Worm (Caenorhabditis elegans): ENCODE data around the gene rgef-1.

The rgef-1 gene

DNA sequence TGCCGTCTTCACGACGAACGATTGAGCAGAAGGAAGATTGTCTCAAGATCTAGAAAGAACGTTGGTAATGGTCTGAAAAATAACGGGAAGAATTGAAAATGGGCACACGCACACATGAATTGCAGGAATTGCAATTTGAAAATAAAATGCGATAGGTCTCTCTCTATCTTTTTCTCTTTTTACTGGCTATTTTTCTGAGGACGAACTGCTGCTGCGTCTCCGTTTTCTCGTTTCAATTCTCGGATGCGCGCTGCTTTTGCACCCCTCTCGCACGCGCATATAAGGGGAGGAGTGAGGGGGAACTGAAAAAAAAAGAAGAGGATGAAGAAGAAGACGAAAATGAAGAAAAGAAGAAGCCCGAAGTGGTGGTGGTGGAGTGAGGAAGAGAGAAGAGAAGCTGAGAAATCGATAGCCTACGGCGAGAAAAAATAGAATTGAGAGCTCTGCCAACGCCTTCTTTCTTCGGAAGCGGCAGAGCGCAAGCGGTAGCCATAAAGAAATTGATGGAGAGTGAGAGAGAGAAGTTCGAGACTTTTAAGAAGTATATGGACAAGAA lies at the start of gene rgef-1:
Gene rgef-1, minus strand, starts transcription at position 51 of the 556 bp plus-strand sequence.
- TF ChIP-seq nhr-23 (tag; optimal IDR thresholded peaks at IDR 0.05), result no peak
- TF ChIP-seq tbx-2 (tag; optimal IDR thresholded peaks at IDR 0.05), result peak; percentile 33
- TF ChIP-seq egl-27 (tag; optimal IDR thresholded peaks at IDR 0.05), result no peak
- no peak for TF ChIP-seq ZK546.5 (tag; optimal IDR thresholded peaks at IDR 0.05)
- peak; percentile 43 for TF ChIP-seq lin-15B (tag; optimal IDR thresholded peaks at IDR 0.05)
- no peak for TF ChIP-seq nhr-28 (tag; optimal IDR thresholded peaks at IDR 0.05)
- TF ChIP-seq pqm-1 (tag; optimal IDR thresholded peaks at IDR 0.05), result no peak
- peak; percentile 45 for TF ChIP-seq mdl-1 (tag; optimal IDR thresholded peaks at IDR 0.05)
- TF ChIP-seq jun-1 (tag; optimal IDR thresholded peaks at IDR 0.05), result no peak
- no peak for TF ChIP-seq pha-4 (tag; optimal IDR thresholded peaks at IDR 0.05)
- no peak for TF ChIP-seq ceh-16 (tag; optimal IDR thresholded peaks at IDR 0.05)
- peak; percentile 24 for TF ChIP-seq snpc-4 (tag; optimal IDR thresholded peaks at IDR 0.05)
- no peak for TF ChIP-seq elt-2 (tag; optimal IDR thresholded peaks at IDR 0.05)
- TF ChIP-seq ceh-82 (tag; optimal IDR thresholded peaks at IDR 0.05), result no peak
- TF ChIP-seq fkh-10 (GFP tag; optimal IDR thresholded peaks at IDR 0.05), result peak; percentile 80
- TF ChIP-seq nhr-237 (tag; optimal IDR thresholded peaks at IDR 0.05), result no peak
- TF ChIP-seq nhr-77 (tag; optimal IDR thresholded peaks at IDR 0.05), result no peak
- TF ChIP-seq elt-1 (tag; optimal IDR thresholded peaks at IDR 0.05), result no peak
- TF ChIP-seq mml-1 (tag; optimal IDR thresholded peaks at IDR 0.05), result no peak
- no peak for TF ChIP-seq fos-1 (tag; optimal IDR thresholded peaks at IDR 0.05)
- TF ChIP-seq lin-39 (tag; optimal IDR thresholded peaks at IDR 0.05), result peak; percentile 73
- TF ChIP-seq nhr-67 (tag; optimal IDR thresholded peaks at IDR 0.05), result no peak
- TF ChIP-seq ztf-4 (tag; optimal IDR thresholded peaks at IDR 0.05), result no peak
- no peak for TF ChIP-seq zag-1 (tag; optimal IDR thresholded peaks at IDR 0.05)
- no peak for TF ChIP-seq eor-1 (tag; optimal IDR thresholded peaks at IDR 0.05)
- TF ChIP-seq egl-5 (tag; optimal IDR thresholded peaks at IDR 0.05), result no peak
- peak; percentile 73 for TF ChIP-seq hmg-11 (tag; optimal IDR thresholded peaks at IDR 0.05)
- peak; percentile 35 for TF ChIP-seq skn-1 (tag; optimal IDR thresholded peaks at IDR 0.05)
- no peak for TF ChIP-seq nhr-25 (tag; optimal IDR thresholded peaks at IDR 0.05)
- no peak for TF ChIP-seq nhr-76 (tag; optimal IDR thresholded peaks at IDR 0.05)
- TF ChIP-seq lsy-12 (tag; optimal IDR thresholded peaks at IDR 0.05), result no peak
- peak; percentile 61 for TF ChIP-seq ceh-28 (tag; optimal IDR thresholded peaks at IDR 0.05)
- TF ChIP-seq ztf-11 (tag; optimal IDR thresholded peaks at IDR 0.05), result no peak
- no peak for TF ChIP-seq elt-3 (tag; optimal IDR thresholded peaks at IDR 0.05)
- no peak for TF ChIP-seq ceh-9 (tag; optimal IDR thresholded peaks at IDR 0.05)
- no peak for TF ChIP-seq aly-2 (tag; optimal IDR thresholded peaks at IDR 0.05)
- TF ChIP-seq nhr-11 (tag; optimal IDR thresholded peaks at IDR 0.05), result no peak
- peak; percentile 86 for TF ChIP-seq nfya-1 (tag; optimal IDR thresholded peaks at IDR 0.05; ENCODE audit: insufficient read depth)
- TF ChIP-seq daf-12 (tag; optimal IDR thresholded peaks at IDR 0.05), result no peak
- no peak for TF ChIP-seq nhr-12 (tag; optimal IDR thresholded peaks at IDR 0.05)
- peak; percentile 43 for TF ChIP-seq sea-2 (GFP tag; optimal IDR thresholded peaks at IDR 0.05)
- TF ChIP-seq R02D3.7 (tag; optimal IDR thresholded peaks at IDR 0.05), result no peak
- TF ChIP-seq unc-62 (GFP tag; optimal IDR thresholded peaks at IDR 0.05), result peak; percentile 16
- no peak for TF ChIP-seq nhr-43 (tag; optimal IDR thresholded peaks at IDR 0.05; ENCODE audit: poor library complexity, severe bottlenecking)
- TF ChIP-seq ama-1 (optimal IDR thresholded peaks at IDR 0.05), result no peak
- TF ChIP-seq unc-39 (tag; optimal IDR thresholded peaks at IDR 0.05), result no peak

DNA sequence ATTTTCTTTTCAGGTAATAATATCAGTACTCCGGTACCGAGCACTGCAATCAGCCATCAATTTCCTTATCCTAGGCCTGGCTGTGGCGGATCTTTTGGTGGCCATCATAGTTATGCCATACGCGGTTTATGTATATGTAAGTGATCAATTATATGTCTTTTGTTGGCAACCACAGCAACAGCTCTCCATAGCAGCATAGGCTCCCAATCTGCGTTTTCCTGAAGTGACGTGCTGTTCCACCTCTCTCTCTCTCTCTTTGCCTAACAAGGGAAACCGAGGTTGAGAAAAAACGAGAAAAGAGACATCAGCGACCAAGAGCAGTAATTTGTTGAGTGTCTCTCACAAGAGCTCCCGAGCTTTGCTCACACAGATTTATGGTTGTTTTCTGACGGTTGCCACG lies 47.7 kb upstream of the rgef-1 start:
- TF ChIP-seq ztf-4 (tag; optimal IDR thresholded peaks at IDR 0.05), result no peak
- TF ChIP-seq lin-15B (tag; optimal IDR thresholded peaks at IDR 0.05), result no peak
- no peak for TF ChIP-seq ztf-11 (tag; optimal IDR thresholded peaks at IDR 0.05)
- TF ChIP-seq nhr-11 (tag; optimal IDR thresholded peaks at IDR 0.05), result no peak
- no peak for TF ChIP-seq elt-3 (tag; optimal IDR thresholded peaks at IDR 0.05)
- TF ChIP-seq fkh-2 (tag; optimal IDR thresholded peaks at IDR 0.05), result no peak
- no peak for TF ChIP-seq zag-1 (tag; optimal IDR thresholded peaks at IDR 0.05)
- TF ChIP-seq ceh-82 (tag; optimal IDR thresholded peaks at IDR 0.05), result no peak
- TF ChIP-seq ama-1 (optimal IDR thresholded peaks at IDR 0.05), result no peak
- no peak for TF ChIP-seq ceh-16 (tag; optimal IDR thresholded peaks at IDR 0.05)
- no peak for TF ChIP-seq nhr-43 (tag; optimal IDR thresholded peaks at IDR 0.05; ENCODE audit: poor library complexity, severe bottlenecking)
- no peak for TF ChIP-seq mdl-1 (tag; optimal IDR thresholded peaks at IDR 0.05)
- TF ChIP-seq nhr-12 (tag; optimal IDR thresholded peaks at IDR 0.05), result no peak
- no peak for TF ChIP-seq nhr-67 (tag; optimal IDR thresholded peaks at IDR 0.05)
- no peak for TF ChIP-seq mml-1 (tag; optimal IDR thresholded peaks at IDR 0.05)
- no peak for TF ChIP-seq fkh-10 (GFP tag; optimal IDR thresholded peaks at IDR 0.05)

Data from whole organism, L3 larva.